Worm (Caenorhabditis elegans): ENCODE measurements around the gene stn-2.

- TF ChIP-seq ztf-29 (GFP tag; IDR thresholded peaks at IDR 0.05) = no peak
- TF ChIP-seq ztf-23 (GFP tag; IDR thresholded peaks at IDR 0.05) = no peak
- no peak for TF ChIP-seq flt-1 (GFP tag; IDR thresholded peaks at IDR 0.05)
- no peak for TF ChIP-seq cog-1 (tag; optimal IDR thresholded peaks at IDR 0.05)
Observed at ce11 chrX:7652308-7652707, 28.1 kb downstream of the stn-2 start.

All from whole organism, midembryonic.